Worm (Caenorhabditis elegans): Measurements from ENCODE around the gene srbc-63.

ce11 chrV:15431322-15432052, 19.0 kb upstream of the srbc-63 start:
- TF ChIP-seq lin-13 (tag; optimal IDR thresholded peaks at IDR 0.05): no peak
- no peak for TF ChIP-seq ztf-11 (tag; optimal IDR thresholded peaks at IDR 0.05)
- no peak for TF ChIP-seq snpc-4 (tag; optimal IDR thresholded peaks at IDR 0.05)
- TF ChIP-seq nhr-12 (tag; optimal IDR thresholded peaks at IDR 0.05): no peak
- TF ChIP-seq nhr-237 (tag; optimal IDR thresholded peaks at IDR 0.05): no peak
- no peak for TF ChIP-seq lsy-2 (tag; optimal IDR thresholded peaks at IDR 0.05)
- TF ChIP-seq elt-1 (tag; optimal IDR thresholded peaks at IDR 0.05; ENCODE audit: borderline replicate concordance, insufficient read depth): no peak
- TF ChIP-seq M03D4.4 (tag; optimal IDR thresholded peaks at IDR 0.05): no peak
